Worm (Caenorhabditis elegans) whole organism, L4 larva: Measurements from ENCODE around the gene fbxl-3.
A peak's percentile ranks its signal among the peaks of the same experiment; 100 is the strongest.

Experiments used
- F10B5.3 ChIP-seq: sonication (generic microtip); optimal IDR thresholded peaks from 2 replicates; lab custom pipeline; 2016; ENCODE audit warnings: mild to moderate bottlenecking, missing genetic modification characterization, missing compliant biosample characterization
- F37D6.2 ChIP-seq: sonication (generic microtip); optimal IDR thresholded peaks from 2 replicates; lab custom pipeline; 2016; ENCODE audit warnings: mild to moderate bottlenecking, missing genetic modification characterization, missing compliant biosample characterization
- F49E8.2 ChIP-seq: sonication (generic microtip); optimal IDR thresholded peaks from 2 replicates; lab custom pipeline; 2016; ENCODE audit warnings: missing compliant biosample characterization, mild to moderate bottlenecking, missing genetic modification characterization, borderline replicate concordance
- Y48G9A.11 ChIP-seq: fragments of 200-800 bp; sonication (Bioruptor generic); IDR thresholded peaks from 2 replicates; pipeline ENCODE4 v1.3.6; 2022; ENCODE audit warnings: missing genetic modification reagents, missing genetic modification characterization, missing compliant biosample characterization
- Y5F2A.4 ChIP-seq: fragments of 200-800 bp; sonication (Bioruptor generic); optimal IDR thresholded peaks from 2 replicates; lab custom pipeline; 2018; ENCODE audit warnings: mild to moderate bottlenecking, missing genetic modification characterization, missing compliant biosample characterization
- Y75B8A.6 ChIP-seq: fragments of 200-800 bp; sonication (Bioruptor generic); IDR thresholded peaks from 2 replicates; pipeline ENCODE4 v1.3.6; 2022; ENCODE audit warnings: missing genetic modification reagents, missing genetic modification characterization, missing compliant biosample characterization
- ama-1 ChIP-seq: fragments of 150-350 bp; optimal IDR thresholded peaks from 2 replicates; lab custom pipeline; 2014; ENCODE audit warnings: inconsistent platforms, mixed read lengths
- attf-4 ChIP-seq: sonication (generic microtip); optimal IDR thresholded peaks from 3 replicates; lab custom pipeline; 2017; ENCODE audit warnings: missing biosample characterization, missing genetic modification characterization
- ceh-20 ChIP-seq: fragments of 200-800 bp; sonication (Bioruptor generic); IDR thresholded peaks from 2 replicates; pipeline ENCODE4 v1.3.6; 2022; ENCODE audit warnings: missing genetic modification reagents, missing genetic modification characterization, missing compliant biosample characterization
- ceh-28 ChIP-seq: fragments of 150-350 bp; optimal IDR thresholded peaks from 2 replicates; lab custom pipeline; 2014; ENCODE audit warnings: missing biosample characterization, missing genetic modification reagents, missing genetic modification characterization
- ceh-62 ChIP-seq: sonication (generic microtip); optimal IDR thresholded peaks from 2 replicates; lab custom pipeline; 2017; ENCODE audit warnings: missing biosample characterization, missing genetic modification characterization
- ceh-82 ChIP-seq: sonication (generic microtip); optimal IDR thresholded peaks from 2 replicates; lab custom pipeline; 2017; ENCODE audit warnings: missing biosample characterization, missing genetic modification characterization
- ces-1 ChIP-seq: fragments of 150-350 bp; sonication (generic microtip); optimal IDR thresholded peaks from 4 replicates; lab custom pipeline; 2014; ENCODE audit warnings: missing biosample characterization, missing genetic modification reagents, missing genetic modification characterization
- ctbp-1 ChIP-seq: fragments of 200-800 bp; sonication (Bioruptor generic); IDR thresholded peaks from 2 replicates; pipeline ENCODE4 v1.3.6; 2022; ENCODE audit warnings: missing genetic modification reagents, missing genetic modification characterization, missing compliant biosample characterization
- daf-16 ChIP-seq, 3 experiments: sonication (generic microtip); optimal IDR thresholded peaks; 2 replicates each; lab custom pipeline; 2016 to 2017; ENCODE audit warnings: missing genetic modification characterization in 3 of 3, missing genetic modification reagents in 3 of 3, mild to moderate bottlenecking in 2 of 3, missing compliant biosample characterization in 2 of 3, missing biosample characterization in 1 of 3, moderate library complexity in 1 of 3
- dmd-6 ChIP-seq: fragments of 200-800 bp; sonication (Bioruptor generic); IDR thresholded peaks from 2 replicates; pipeline ENCODE4 v1.3.6; 2022; ENCODE audit warnings: missing genetic modification reagents, missing genetic modification characterization, missing compliant biosample characterization
- fkh-10 ChIP-seq: fragments of 150-350 bp; optimal IDR thresholded peaks from 2 replicates; lab custom pipeline; 2014; ENCODE audit warnings: missing biosample characterization, missing genetic modification reagents, missing genetic modification characterization
- gei-8 ChIP-seq: fragments of 200-800 bp; sonication (Bioruptor generic); optimal IDR thresholded peaks from 2 replicates; lab custom pipeline; 2018; ENCODE audit warnings: mild to moderate bottlenecking, missing genetic modification characterization, missing compliant biosample characterization
- hlh-30 ChIP-seq: sonication (generic microtip); optimal IDR thresholded peaks from 2 replicates; lab custom pipeline; 2017; ENCODE audit warnings: antibody characterized with exemption, mild to moderate bottlenecking, missing genetic modification characterization, missing compliant biosample characterization; ENCODE audit not compliant: insufficient read depth
- lin-13 ChIP-seq: fragments of 150-350 bp; optimal IDR thresholded peaks from 2 replicates; lab custom pipeline; 2014; ENCODE audit warnings: missing biosample characterization, missing genetic modification reagents, missing genetic modification characterization
- lin-15B ChIP-seq: fragments of 150-350 bp; sonication (generic microtip); optimal IDR thresholded peaks from 3 replicates; lab custom pipeline; 2014; ENCODE audit warnings: missing biosample characterization, missing genetic modification characterization
- lin-38 ChIP-seq: fragments of 200-800 bp; sonication (Bioruptor generic); IDR thresholded peaks from 2 replicates; pipeline ENCODE4 v1.3.6; 2022; ENCODE audit warnings: missing genetic modification reagents, missing genetic modification characterization, missing compliant biosample characterization
- lin-39 ChIP-seq: fragments of 150-350 bp; optimal IDR thresholded peaks from 2 replicates; lab custom pipeline; 2014; ENCODE audit warnings: missing biosample characterization, missing genetic modification reagents, missing genetic modification characterization
- lir-3 ChIP-seq: sonication (generic microtip); optimal IDR thresholded peaks from 2 replicates; lab custom pipeline; 2016; ENCODE audit warnings: mild to moderate bottlenecking, missing genetic modification characterization, missing compliant biosample characterization
- lsy-2 ChIP-seq, 2 experiments: fragments of 150-350 bp in 1 of 2; sonication (generic microtip) in 1 of 2; optimal IDR thresholded peaks; 2 replicates each; lab custom pipeline; 2014 to 2017; ENCODE audit warnings: missing biosample characterization in 2 of 2, missing genetic modification characterization in 2 of 2
- madf-9 ChIP-seq: fragments of 200-800 bp; sonication (Bioruptor generic); conservative IDR thresholded peaks from 2 replicates; pipeline ENCODE4 v1.3.6; 2022; ENCODE audit warnings: missing genetic modification reagents, missing genetic modification characterization, missing compliant biosample characterization
- mdl-1 ChIP-seq, 2 experiments: fragments of 150-350 bp in 1 of 2; sonication (generic microtip) in 1 of 2; optimal IDR thresholded peaks; 2 replicates each; lab custom pipeline; 2014 to 2017; ENCODE audit warnings: missing biosample characterization in 2 of 2, missing genetic modification characterization in 2 of 2
- mdt-29 ChIP-seq: fragments of 200-800 bp; sonication (Bioruptor generic); IDR thresholded peaks from 2 replicates; pipeline ENCODE4 v1.3.6; 2022; ENCODE audit warnings: missing genetic modification reagents, missing genetic modification characterization, missing compliant biosample characterization
- mxl-2 ChIP-seq: fragments of 200-800 bp; sonication (Bioruptor generic); conservative IDR thresholded peaks from 2 replicates; pipeline ENCODE4 v1.3.6; 2022; ENCODE audit warnings: missing genetic modification reagents, missing genetic modification characterization, missing compliant biosample characterization
- nhr-111 ChIP-seq: fragments of 200-800 bp; sonication (Bioruptor generic); optimal IDR thresholded peaks from 2 replicates; lab custom pipeline; 2018; ENCODE audit warnings: mild to moderate bottlenecking, missing genetic modification characterization, missing compliant biosample characterization
- nhr-237 ChIP-seq: sonication (generic microtip); optimal IDR thresholded peaks from 2 replicates; lab custom pipeline; 2017; ENCODE audit warnings: missing biosample characterization, missing genetic modification characterization
- nhr-41 ChIP-seq: fragments of 200-800 bp; sonication (Bioruptor generic); IDR thresholded peaks from 2 replicates; pipeline ENCODE4 v1.3.6; 2022; ENCODE audit warnings: missing genetic modification reagents, missing genetic modification characterization, missing compliant biosample characterization
- nhr-42 ChIP-seq: fragments of 200-800 bp; sonication (Bioruptor generic); IDR thresholded peaks from 2 replicates; pipeline ENCODE4 v1.3.6; 2022; ENCODE audit warnings: missing genetic modification characterization, missing compliant biosample characterization
- nhr-48 ChIP-seq: sonication (generic microtip); optimal IDR thresholded peaks from 2 replicates; lab custom pipeline; 2016; ENCODE audit warnings: mild to moderate bottlenecking, missing genetic modification characterization, missing compliant biosample characterization
- nhr-77 ChIP-seq: fragments of 150-350 bp; optimal IDR thresholded peaks from 2 replicates; lab custom pipeline; 2014; ENCODE audit warnings: missing biosample characterization, missing genetic modification characterization
- pha-4 ChIP-seq, 2 experiments: fragments of 150-350 bp in 1 of 2; fragments of 200-800 bp in 1 of 2; sonication (Bioruptor generic) in 1 of 2; IDR thresholded peaks in 1 of 2; optimal IDR thresholded peaks in 1 of 2; 2 replicates each; pipeline versions ENCODE4 v1.3.6 to Lab custom; 2014 to 2022; ENCODE audit warnings: missing genetic modification characterization in 2 of 2, missing genetic modification reagents in 2 of 2, missing biosample characterization in 1 of 2, missing compliant biosample characterization in 1 of 2
- pqm-1 ChIP-seq: sonication (generic microtip); optimal IDR thresholded peaks from 2 replicates; lab custom pipeline; 2017; ENCODE audit warnings: missing biosample characterization, missing genetic modification characterization
- rbr-2 ChIP-seq: sonication (generic microtip); optimal IDR thresholded peaks from 2 replicates; lab custom pipeline; 2016; ENCODE audit warnings: missing genotype, missing genetic modification characterization, missing compliant biosample characterization
- set-16 ChIP-seq: fragments of 200-800 bp; sonication (Bioruptor generic); IDR thresholded peaks from 2 replicates; pipeline ENCODE4 v1.3.6; 2022; ENCODE audit warnings: missing genetic modification reagents, missing genetic modification characterization, missing compliant biosample characterization
- skn-1 ChIP-seq: fragments of 150-350 bp; optimal IDR thresholded peaks from 2 replicates; lab custom pipeline; 2014; ENCODE audit warnings: missing biosample characterization, missing genetic modification characterization
- spr-3 ChIP-seq: fragments of 200-800 bp; sonication (Bioruptor generic); optimal IDR thresholded peaks from 2 replicates; lab custom pipeline; 2018; ENCODE audit warnings: mild to moderate bottlenecking, missing genetic modification characterization, missing compliant biosample characterization
- tag-97 ChIP-seq: fragments of 200-800 bp; sonication (Bioruptor generic); IDR thresholded peaks from 2 replicates; pipeline ENCODE4 v1.3.6; 2022; ENCODE audit warnings: missing genetic modification characterization, missing compliant biosample characterization
- unc-62 ChIP-seq, 3 experiments: fragments of 150-350 bp in 1 of 3; sonication (generic microtip); optimal IDR thresholded peaks in 2 of 3; peaks in 1 of 3; 1 replicate in 1 of 3; 2 replicates in 2 of 3; lab custom pipeline; 2014 to 2017; ENCODE audit warnings: missing biosample characterization in 3 of 3, missing genetic modification characterization in 3 of 3, missing genetic modification reagents in 3 of 3, missing genotype in 1 of 3
- zfp-2 ChIP-seq: sonication (generic microtip); optimal IDR thresholded peaks from 2 replicates; lab custom pipeline; 2016; ENCODE audit warnings: mild to moderate bottlenecking, missing genetic modification characterization, missing compliant biosample characterization
- zfp-3 ChIP-seq: fragments of 200-800 bp; sonication (Bioruptor generic); conservative IDR thresholded peaks from 2 replicates; pipeline ENCODE4 v1.3.6; 2022; ENCODE audit warnings: missing genetic modification reagents, missing genetic modification characterization, missing compliant biosample characterization
- zip-11 ChIP-seq: fragments of 200-800 bp; sonication (Bioruptor generic); IDR thresholded peaks from 2 replicates; pipeline ENCODE4 v1.3.6; 2022; ENCODE audit warnings: missing genetic modification characterization, missing compliant biosample characterization
- ztf-11 ChIP-seq: fragments of 150-350 bp; optimal IDR thresholded peaks from 2 replicates; lab custom pipeline; 2014; ENCODE audit warnings: missing biosample characterization, missing genetic modification characterization

Gene fbxl-3

ce11 chrII:5384282-5384681 lies 14.4 kb downstream of the fbxl-3 start:
- no peak for TF ChIP-seq unc-62 (GFP tag; optimal IDR thresholded peaks at IDR 0.05 in 1 of 2; lab: Kevin White, UChicago)
- no peak for TF ChIP-seq unc-62 (tag; optimal IDR thresholded peaks at IDR 0.05; lab: Kevin White, UChicago)
- TF ChIP-seq daf-16 (GFP tag; optimal IDR thresholded peaks at IDR 0.05; lab: Kevin White, UChicago): no peak
- peak; percentile 22 for TF ChIP-seq daf-16 (tag; optimal IDR thresholded peaks at IDR 0.05; lab: Kevin White, UChicago)
- TF ChIP-seq nhr-237: no peak

- TF ChIP-seq nhr-48 (tag; lab: Kevin White, UChicago): no peak
- TF ChIP-seq mxl-2: no peak
- TF ChIP-seq pha-4 (GFP tag; IDR thresholded peaks at IDR 0.05; lab: Robert Waterston, UW): peak; percentile 39; the same call in 1 of the 2 replicates
- TF ChIP-seq pha-4 (tag; optimal IDR thresholded peaks at IDR 0.05; lab: Kevin White, UChicago): peak; percentile 68
- no peak for TF ChIP-seq attf-4
- peak; percentile 87 for TF ChIP-seq nhr-41
- TF ChIP-seq fkh-10 (GFP tag; lab: Kevin White, UChicago): no peak
- TF ChIP-seq spr-3 (GFP tag; lab: Kevin White, UChicago): peak; percentile 42
- no peak for TF ChIP-seq Y48G9A.11 (GFP tag; lab: Robert Waterston, UW)
- TF ChIP-seq lsy-2 (tag; optimal IDR thresholded peaks at IDR 0.05; lab: Kevin White, UChicago): peak; percentile 40 to 74
- no peak for TF ChIP-seq zfp-2 (tag; lab: Kevin White, UChicago)
- TF ChIP-seq daf-16 (GFP tag; optimal IDR thresholded peaks at IDR 0.05; lab: Kevin White, UChicago): peak in 1 of 2 experiments; percentile 16
- TF ChIP-seq daf-16 (tag; optimal IDR thresholded peaks at IDR 0.05; lab: Kevin White, UChicago): peak; percentile 72
- no peak for TF ChIP-seq nhr-111
- TF ChIP-seq tag-97: no peak
- TF ChIP-seq ces-1 (GFP tag; lab: Kevin White, UChicago): no peak
- TF ChIP-seq pqm-1 (tag; lab: Kevin White, UChicago): peak; percentile 71
- peak; percentile 35; the same call in 1 of the 2 replicates for TF ChIP-seq madf-9
- peak; percentile 54 for TF ChIP-seq lin-13 (GFP tag; lab: Kevin White, UChicago)
- TF ChIP-seq ceh-20 (GFP tag; lab: Robert Waterston, UW): no peak
- TF ChIP-seq rbr-2 (tag; lab: Kevin White, UChicago): peak; percentile 46
- TF ChIP-seq nhr-77 (tag; lab: Kevin White, UChicago): peak; percentile 89
- no peak for TF ChIP-seq Y5F2A.4
- no peak for TF ChIP-seq lin-39 (tag; lab: Kevin White, UChicago)
- TF ChIP-seq zip-11: no peak
- no peak for TF ChIP-seq ztf-11 (tag; lab: Kevin White, UChicago)
- no peak for TF ChIP-seq F37D6.2 (tag; lab: Kevin White, UChicago)
- TF ChIP-seq lir-3 (tag; lab: Kevin White, UChicago): no peak
- no peak for TF ChIP-seq F10B5.3 (tag; lab: Kevin White, UChicago)
- 0 out of 2 replicates have a peak, but pooled peaks have one; percentile 20 for TF ChIP-seq mdt-29 (GFP tag; lab: Robert Waterston, UW)
- TF ChIP-seq dmd-6 (GFP tag; lab: Robert Waterston, UW): peak; percentile 52
- peak; percentile 36; the same call in 1 of the 2 replicates for TF ChIP-seq nhr-42 (GFP tag; lab: Robert Waterston, UW)
- peak; percentile 83 for TF ChIP-seq hlh-30
- no peak for TF ChIP-seq ctbp-1 (GFP tag; lab: Robert Waterston, UW)
- TF ChIP-seq set-16 (GFP tag; lab: Robert Waterston, UW): no peak
- TF ChIP-seq ceh-82 (tag; lab: Kevin White, UChicago): no peak
- TF ChIP-seq gei-8: peak; percentile 77
- TF ChIP-seq zfp-3 (GFP tag; lab: Robert Waterston, UW): peak; percentile 61; the same call in 1 of the 2 replicates
- TF ChIP-seq skn-1: no peak
- TF ChIP-seq lin-38 (GFP tag; lab: Robert Waterston, UW): peak; percentile 79
- no peak for TF ChIP-seq F49E8.2 (tag; lab: Kevin White, UChicago)
- TF ChIP-seq lin-15B (tag; lab: Kevin White, UChicago): no peak
- no peak for TF ChIP-seq ceh-28 (tag; lab: Kevin White, UChicago)
- TF ChIP-seq ama-1 (lab: Kevin White, UChicago): peak; percentile 70
- TF ChIP-seq mdl-1 (tag; optimal IDR thresholded peaks at IDR 0.05; lab: Kevin White, UChicago): peak; percentile 7 to 47
- no peak for TF ChIP-seq ceh-62 (tag; lab: Kevin White, UChicago)
- 0 out of 2 replicates have a peak, but pooled peaks have one; percentile 27 for TF ChIP-seq Y75B8A.6 (GFP tag; lab: Robert Waterston, UW)
These were observed 19.1 kb downstream of the fbxl-3 start, which contains the start of gene pkc-3 for ce11 chrII:5379614-5380077. pkc-3 (plus strand) TSS chrII:5380027.
